Fruit fly (Drosophila melanogaster): Measurements from ENCODE around the gene CG15760.

CG15760 gene

dm6 chrX:13630290-13630900 is 39.1 kb upstream of the CG15760 start (continued):
- TF ChIP-seq Dip2 (GFP tag; IDR thresholded peaks at IDR 0.05) = no peak
- TF ChIP-seq ttk (GFP tag; IDR thresholded peaks at IDR 0.05) = no peak
- peak; percentile 15 for TF ChIP-seq CG9609 (GFP tag; optimal IDR thresholded peaks at IDR 0.05)
- peak; percentile 22 for TF ChIP-seq CG14710 (tag; optimal IDR thresholded peaks at IDR 0.05)
- TF ChIP-seq CG6654 (GFP tag; optimal IDR thresholded peaks at IDR 0.05) = no peak
- TF ChIP-seq CG15011 (GFP tag; optimal IDR thresholded peaks at IDR 0.05) = no peak
- TF ChIP-seq CG6689 (GFP tag; IDR thresholded peaks at IDR 0.05) = 0 out of 2 replicates have a peak, but pooled peaks have one; percentile 27
- no peak for TF ChIP-seq CG6813 (GFP tag; optimal IDR thresholded peaks at IDR 0.05)
- TF ChIP-seq CG31441 (GFP tag; IDR thresholded peaks at IDR 0.05) = peak; percentile 38; the same call in 1 of the 2 replicates
- TF ChIP-seq CG7786 (GFP tag; optimal IDR thresholded peaks at IDR 0.05) = peak; percentile 32
- no peak for TF ChIP-seq CG7963 (GFP tag; IDR thresholded peaks at IDR 0.05; ENCODE audit: partially characterized antibody)
- no peak for TF ChIP-seq Vsx1 (GFP tag; optimal IDR thresholded peaks at IDR 0.05)
- TF ChIP-seq CG3838 (GFP tag; optimal IDR thresholded peaks at IDR 0.05) = no peak
- TF ChIP-seq lbe (GFP tag; optimal IDR thresholded peaks at IDR 0.05) = no peak
- peak; percentile 10 for TF ChIP-seq CoRest (tag; optimal IDR thresholded peaks at IDR 0.05)
- no peak for TF ChIP-seq CG12071 (GFP tag; optimal IDR thresholded peaks at IDR 0.05)
- no peak for TF ChIP-seq CG13424 (tag; optimal IDR thresholded peaks at IDR 0.05)
- TF ChIP-seq Pdp1 (GFP tag; optimal IDR thresholded peaks at IDR 0.05) = peak; percentile 6 to 33
- no peak for TF ChIP-seq wor (GFP tag; IDR thresholded peaks at IDR 0.05)
- no peak for TF ChIP-seq ewg (GFP tag; optimal IDR thresholded peaks at IDR 0.05)
- peak; percentile 18 for TF ChIP-seq tio (GFP tag; optimal IDR thresholded peaks at IDR 0.05)
- TF ChIP-seq CG2712 (tag; optimal IDR thresholded peaks at IDR 0.05) = peak; percentile 29
- TF ChIP-seq Hey (tag; optimal IDR thresholded peaks at IDR 0.05) = no peak
- peak; percentile 48 for TF ChIP-seq CG7839 (tag; optimal IDR thresholded peaks at IDR 0.05)
- TF ChIP-seq dmrt99B (tag; optimal IDR thresholded peaks at IDR 0.05) = peak; percentile 45
- peak; percentile 63 for TF ChIP-seq Blimp-1 (GFP tag; optimal IDR thresholded peaks at IDR 0.05)
- peak; percentile 26 for TF ChIP-seq CG18262 (tag; optimal IDR thresholded peaks at IDR 0.05)
- no peak for TF ChIP-seq C15 (GFP tag; IDR thresholded peaks at IDR 0.05)
- TF ChIP-seq peb (GFP tag; IDR thresholded peaks at IDR 0.05) = no peak
- no peak for TF ChIP-seq ken (GFP tag; IDR thresholded peaks at IDR 0.05)
- no peak for TF ChIP-seq Bdp1 (GFP tag; optimal IDR thresholded peaks at IDR 0.05)
- peak; percentile 51; the same call in 2 of the 3 replicates for TF ChIP-seq CG17361 (GFP tag; IDR thresholded peaks at IDR 0.05)
- TF ChIP-seq h (optimal IDR thresholded peaks at IDR 0.05) = no peak
- TF ChIP-seq CG8089 (GFP tag; optimal IDR thresholded peaks at IDR 0.05) = peak; percentile 17
- no peak for TF ChIP-seq hkb (optimal IDR thresholded peaks at IDR 0.05)
- 0 out of 2 replicates have a peak, but pooled peaks have one; percentile 13 for TF ChIP-seq hkb (GFP tag; IDR thresholded peaks at IDR 0.05)
- no peak for TF ChIP-seq cwo (GFP tag; optimal IDR thresholded peaks at IDR 0.05)
- TF ChIP-seq MESR4 (GFP tag; optimal IDR thresholded peaks at IDR 0.05) = no peak
- TF ChIP-seq Chrac-16 (GFP tag; optimal IDR thresholded peaks at IDR 0.05) = peak; percentile 11
- no peak for TF ChIP-seq CG6765 (GFP tag; optimal IDR thresholded peaks at IDR 0.05)
- no peak; the same call in 1 of the 2 replicates for TF ChIP-seq sisA (GFP tag; IDR thresholded peaks at IDR 0.05)
- TF ChIP-seq pita (GFP tag; optimal IDR thresholded peaks at IDR 0.05) = no peak
- peak; percentile 38 for TF ChIP-seq CG2678 (tag; optimal IDR thresholded peaks at IDR 0.05)
- TF ChIP-seq pum (GFP tag; optimal IDR thresholded peaks at IDR 0.05) = peak; percentile 33
- peak; percentile 60; the same call in 1 of the 2 replicates for TF ChIP-seq Xrp1 (GFP tag; IDR thresholded peaks at IDR 0.05)
- no peak for TF ChIP-seq CG7987 (GFP tag; optimal IDR thresholded peaks at IDR 0.05)
- peak; percentile 50; the same call in 1 of the 2 replicates for TF ChIP-seq Ptx1 (GFP tag; IDR thresholded peaks at IDR 0.05)
- TF ChIP-seq CG10959 (GFP tag; IDR thresholded peaks at IDR 0.05) = no peak
- no peak for TF ChIP-seq sc (optimal IDR thresholded peaks at IDR 0.05)
- no peak for TF ChIP-seq sc (GFP tag; optimal IDR thresholded peaks at IDR 0.05)
- TF ChIP-seq ara (GFP tag; IDR thresholded peaks at IDR 0.05) = no peak
